Worm (Caenorhabditis elegans) whole organism, young adult: ENCODE results near the gene sru-7.
A peak's percentile ranks its signal among the peaks of the same experiment; 100 is the strongest.

Experiments used
- B0035.1 ChIP-seq: sonication (generic microtip); optimal IDR thresholded peaks from 2 replicates; lab custom pipeline; 2016; ENCODE audit warnings: missing genetic modification characterization, mild to moderate bottlenecking, missing compliant biosample characterization, missing genotype, missing genetic modification reagents
- B0336.3 ChIP-seq: fragments of 200-800 bp; sonication (Bioruptor generic); IDR thresholded peaks from 2 replicates; pipeline ENCODE4 v1.3.6; 2022; ENCODE audit warnings: missing genetic modification characterization, missing compliant biosample characterization
- F22D6.2 ChIP-seq: sonication (generic microtip); optimal IDR thresholded peaks from 2 replicates; lab custom pipeline; 2016; ENCODE audit warnings: mild to moderate bottlenecking, missing genetic modification characterization, missing compliant biosample characterization
- F37B4.10 ChIP-seq: fragments of 200-800 bp; sonication (Bioruptor generic); IDR thresholded peaks from 2 replicates; pipeline ENCODE4 v1.3.6; 2022; ENCODE audit warnings: missing genetic modification characterization, missing compliant biosample characterization
- K11D2.4 ChIP-seq: fragments of 200-800 bp; sonication (Bioruptor generic); IDR thresholded peaks from 2 replicates; pipeline ENCODE4 v1.3.6; 2022; ENCODE audit warnings: missing genetic modification reagents, missing genetic modification characterization, missing compliant biosample characterization
- K12H6.12 ChIP-seq: fragments of 200-800 bp; sonication (Bioruptor generic); optimal IDR thresholded peaks from 2 replicates; lab custom pipeline; 2018; ENCODE audit warnings: mild to moderate bottlenecking, missing genetic modification characterization, missing compliant biosample characterization
- Y53G8AR.9 ChIP-seq: fragments of 200-800 bp; sonication (Bioruptor generic); conservative IDR thresholded peaks from 2 replicates; pipeline ENCODE4 v1.3.6; 2022; ENCODE audit warnings: missing genetic modification reagents, missing genetic modification characterization, missing compliant biosample characterization
- Y79H2A.3 ChIP-seq: fragments of 200-800 bp; sonication (Bioruptor generic); conservative IDR thresholded peaks from 2 replicates; pipeline ENCODE4 v1.3.6; 2022; ENCODE audit warnings: missing genetic modification reagents, missing genetic modification characterization, missing compliant biosample characterization
- Y95B8A.8 ChIP-seq: fragments of 200-800 bp; sonication (Bioruptor generic); IDR thresholded peaks from 2 replicates; pipeline ENCODE4 v1.3.6; 2022; ENCODE audit warnings: missing genetic modification reagents, missing genetic modification characterization, missing compliant biosample characterization
- ZK185.1 ChIP-seq: sonication (generic microtip); optimal IDR thresholded peaks from 2 replicates; lab custom pipeline; 2016; ENCODE audit warnings: mild to moderate bottlenecking, missing genetic modification characterization, missing compliant biosample characterization; ENCODE audit not compliant: poor library complexity, severe bottlenecking
- attf-3 ChIP-seq: fragments of 200-800 bp; sonication (Bioruptor generic); conservative IDR thresholded peaks from 2 replicates; pipeline ENCODE4 v1.3.6; 2022; ENCODE audit warnings: missing genetic modification reagents, missing genetic modification characterization, missing compliant biosample characterization
- attf-5 ChIP-seq: fragments of 200-800 bp; sonication (Bioruptor generic); optimal IDR thresholded peaks from 2 replicates; lab custom pipeline; 2018; ENCODE audit warnings: mild to moderate bottlenecking, missing genetic modification characterization, missing compliant biosample characterization
- ceh-27 ChIP-seq: fragments of 200-800 bp; sonication (Bioruptor generic); optimal IDR thresholded peaks from 2 replicates; lab custom pipeline; 2018; ENCODE audit warnings: mild to moderate bottlenecking, missing genetic modification characterization, moderate library complexity, missing compliant biosample characterization
- ceh-79 ChIP-seq: sonication (generic microtip); optimal IDR thresholded peaks from 2 replicates; lab custom pipeline; 2017; ENCODE audit warnings: mild to moderate bottlenecking, missing genetic modification characterization, missing compliant biosample characterization
- chd-7 ChIP-seq: sonication (generic microtip); optimal IDR thresholded peaks from 2 replicates; lab custom pipeline; 2016; ENCODE audit warnings: mild to moderate bottlenecking, missing genetic modification characterization, moderate library complexity, missing compliant biosample characterization
- egl-44 ChIP-seq: fragments of 200-800 bp; sonication (Bioruptor generic); IDR thresholded peaks from 2 replicates; pipeline ENCODE4 v1.3.6; 2022; ENCODE audit warnings: missing genetic modification reagents, missing genetic modification characterization, missing compliant biosample characterization
- ets-4 ChIP-seq: fragments of 200-800 bp; sonication (Bioruptor generic); optimal IDR thresholded peaks from 2 replicates; lab custom pipeline; 2018; ENCODE audit warnings: mild to moderate bottlenecking, missing genetic modification characterization, missing compliant biosample characterization
- gei-17 ChIP-seq: fragments of 200-800 bp; sonication (Bioruptor generic); optimal IDR thresholded peaks from 2 replicates; lab custom pipeline; 2018; ENCODE audit warnings: mild to moderate bottlenecking, missing genetic modification characterization, missing compliant biosample characterization
- hlh-12 ChIP-seq: sonication (generic microtip); optimal IDR thresholded peaks from 2 replicates; lab custom pipeline; 2016; ENCODE audit warnings: missing genetic modification characterization, missing compliant biosample characterization
- hmg-1.2 ChIP-seq: fragments of 200-800 bp; sonication (Bioruptor generic); IDR thresholded peaks from 2 replicates; pipeline ENCODE4 v1.3.6; 2022; ENCODE audit warnings: missing genetic modification reagents, missing genetic modification characterization, missing compliant biosample characterization
- let-526 ChIP-seq: fragments of 200-800 bp; sonication (Bioruptor generic); IDR thresholded peaks from 2 replicates; pipeline ENCODE4 v1.3.6; 2022; ENCODE audit warnings: missing genetic modification reagents, missing genetic modification characterization, missing compliant biosample characterization
- lin-26 ChIP-seq: fragments of 200-800 bp; sonication (Bioruptor generic); IDR thresholded peaks from 2 replicates; pipeline ENCODE4 v1.3.6; 2022; ENCODE audit warnings: missing genetic modification reagents, missing genetic modification characterization, missing compliant biosample characterization
- lin-35 ChIP-seq, 3 experiments: fragments of 150-350 bp in 2 of 3; sonication (generic microtip) in 1 of 3; optimal IDR thresholded peaks; 2 replicates each; lab custom pipeline; 2014 to 2018; ENCODE audit warnings: missing biosample characterization in 3 of 3, missing genetic modification characterization in 3 of 3, missing genetic modification reagents in 3 of 3
- lin-40 ChIP-seq: sonication (generic microtip); optimal IDR thresholded peaks from 2 replicates; lab custom pipeline; 2016; ENCODE audit warnings: missing genetic modification characterization, mild to moderate bottlenecking, missing compliant biosample characterization, missing genotype, missing genetic modification reagents
- lin-54 ChIP-seq: fragments of 200-800 bp; sonication (Bioruptor generic); optimal IDR thresholded peaks from 2 replicates; lab custom pipeline; 2018; ENCODE audit warnings: mild to moderate bottlenecking, missing genetic modification characterization, missing compliant biosample characterization
- lir-1 ChIP-seq: fragments of 200-800 bp; sonication (Bioruptor generic); conservative IDR thresholded peaks from 2 replicates; pipeline ENCODE4 v1.3.6; 2022; ENCODE audit warnings: missing genetic modification reagents, missing genetic modification characterization, missing compliant biosample characterization
- madf-8 ChIP-seq: fragments of 200-800 bp; sonication (Bioruptor generic); conservative IDR thresholded peaks from 2 replicates; pipeline ENCODE4 v1.3.6; 2022; ENCODE audit warnings: missing genetic modification reagents, missing genetic modification characterization, missing compliant biosample characterization
- mcd-1 ChIP-seq: fragments of 200-800 bp; sonication (Bioruptor generic); IDR thresholded peaks from 2 replicates; pipeline ENCODE4 v1.3.6; 2022; ENCODE audit warnings: missing genetic modification reagents, missing genetic modification characterization, missing compliant biosample characterization
- nhr-90 ChIP-seq: sonication (generic microtip); optimal IDR thresholded peaks from 2 replicates; lab custom pipeline; 2016; ENCODE audit warnings: missing genotype, mild to moderate bottlenecking, missing genetic modification characterization, missing compliant biosample characterization
- pha-4 ChIP-seq: fragments of 150-350 bp; sonication (generic microtip); optimal IDR thresholded peaks from 2 replicates; lab custom pipeline; 2014; ENCODE audit warnings: missing biosample characterization, missing genetic modification reagents, missing genetic modification characterization
- rcor-1 ChIP-seq: fragments of 200-800 bp; sonication (Bioruptor generic); IDR thresholded peaks from 2 replicates; pipeline ENCODE4 v1.3.6; 2022; ENCODE audit warnings: missing genetic modification reagents, missing genetic modification characterization, missing compliant biosample characterization
- repo-1 ChIP-seq: sonication (generic microtip); optimal IDR thresholded peaks from 2 replicates; lab custom pipeline; 2017; ENCODE audit warnings: mild to moderate bottlenecking, missing genetic modification characterization, missing compliant biosample characterization
- sea-2 ChIP-seq: fragments of 200-800 bp; sonication (Bioruptor generic); IDR thresholded peaks from 2 replicates; pipeline ENCODE4 v1.3.6; 2022; ENCODE audit warnings: missing genetic modification characterization, missing compliant biosample characterization
- snpc-4 ChIP-seq, 5 experiments: fragments of 150-350 bp in 1 of 5; sonication (generic microtip) in 4 of 5; optimal IDR thresholded peaks; 2 replicates each; lab custom pipeline; 2014 to 2018; ENCODE audit warnings: missing genetic modification characterization in 5 of 5, missing biosample characterization in 3 of 5, antibody characterized with exemption in 2 of 5, mild to moderate bottlenecking in 2 of 5, missing compliant biosample characterization in 2 of 5, missing genotype in 2 of 5, moderate library complexity in 2 of 5, missing genetic modification reagents in 1 of 5
- somi-1 ChIP-seq: fragments of 200-800 bp; sonication (Bioruptor generic); optimal IDR thresholded peaks from 2 replicates; lab custom pipeline; 2018; ENCODE audit warnings: mild to moderate bottlenecking, missing genetic modification characterization, missing compliant biosample characterization
- sptf-2 ChIP-seq: fragments of 200-800 bp; sonication (Bioruptor generic); optimal IDR thresholded peaks from 2 replicates; lab custom pipeline; 2018; ENCODE audit warnings: mild to moderate bottlenecking, missing genetic modification characterization, missing compliant biosample characterization
- tlf-1 ChIP-seq: fragments of 200-800 bp; sonication (Bioruptor generic); optimal IDR thresholded peaks from 2 replicates; lab custom pipeline; 2018; ENCODE audit warnings: mild to moderate bottlenecking, missing genetic modification characterization, missing compliant biosample characterization
- unc-62 ChIP-seq: fragments of 150-350 bp; optimal IDR thresholded peaks from 2 replicates; lab custom pipeline; 2014; ENCODE audit warnings: missing biosample characterization, missing genetic modification reagents, missing genetic modification characterization
- zfh-2 ChIP-seq: fragments of 200-800 bp; sonication (Bioruptor generic); conservative IDR thresholded peaks from 2 replicates; pipeline ENCODE4 v1.3.6; 2022; ENCODE audit warnings: missing genetic modification reagents, missing genetic modification characterization, missing compliant biosample characterization
- ztf-18 ChIP-seq: sonication (generic microtip); optimal IDR thresholded peaks from 2 replicates; lab custom pipeline; 2016; ENCODE audit warnings: missing genotype, mild to moderate bottlenecking, missing genetic modification characterization, missing compliant biosample characterization
- ztf-22 ChIP-seq: fragments of 200-800 bp; sonication (Bioruptor generic); optimal IDR thresholded peaks from 2 replicates; lab custom pipeline; 2018; ENCODE audit warnings: mild to moderate bottlenecking, missing genetic modification characterization, moderate library complexity, missing compliant biosample characterization
- ztf-6 ChIP-seq: fragments of 200-800 bp; sonication (Bioruptor generic); IDR thresholded peaks from 2 replicates; pipeline ENCODE4 v1.3.6; 2022; ENCODE audit warnings: missing genetic modification reagents, missing genetic modification characterization, missing compliant biosample characterization

Gene sru-7

DNA sequence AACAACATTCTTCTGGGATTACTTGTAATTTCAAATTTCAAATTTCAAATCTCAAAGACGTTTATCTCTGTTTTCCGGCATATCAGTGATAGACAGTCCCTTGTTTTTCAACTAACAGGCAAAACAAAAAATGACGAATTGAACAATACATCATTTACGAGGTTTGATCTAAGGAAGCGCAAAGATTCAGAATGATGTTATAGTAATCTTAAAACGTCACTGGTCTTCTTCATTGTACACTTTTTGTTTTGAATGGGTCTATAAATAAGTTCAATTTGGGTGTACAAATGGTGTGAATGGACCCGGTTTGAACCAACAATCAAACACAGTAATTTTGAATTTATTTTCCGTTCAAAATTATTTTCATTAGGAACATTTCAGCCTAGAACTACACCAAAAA, 31.6 kb downstream of the sru-7 start:
- no peak for TF ChIP-seq K12H6.12 (tag; lab: Kevin White, UChicago)
- no peak for TF ChIP-seq ceh-27 (GFP tag; lab: Kevin White, UChicago)
- TF ChIP-seq Y79H2A.3 (GFP tag; lab: Robert Waterston, UW), result no peak
- TF ChIP-seq ztf-6 (GFP tag; lab: Robert Waterston, UW), result no peak
- no peak for TF ChIP-seq mcd-1 (GFP tag; lab: Robert Waterston, UW)
- TF ChIP-seq sea-2 (GFP tag; lab: Robert Waterston, UW), result no peak
- no peak for TF ChIP-seq madf-8 (GFP tag; lab: Robert Waterston, UW)
- TF ChIP-seq, all 124 proteins: peak for 0

ce11 chrIV:8526050-8526449, 33.7 kb downstream of the sru-7 start:
- no peak for TF ChIP-seq ztf-18
- 0 out of 2 replicates have a peak, but pooled peaks have one; percentile 40 for TF ChIP-seq lin-26
- peak; percentile 21 for TF ChIP-seq lin-40
- TF ChIP-seq K12H6.12 (tag; lab: Kevin White, UChicago), result peak; percentile 16
- peak; percentile 67 for TF ChIP-seq somi-1 (GFP tag; lab: Kevin White, UChicago)
- TF ChIP-seq, all 124 proteins: peak for 4

- TF ChIP-seq zfh-2 (GFP tag; lab: Robert Waterston, UW), result no peak
- no peak for TF ChIP-seq ceh-79
Measured at ce11 chrIV:8526579-8526978, 34.2 kb downstream of the sru-7 start.

- 0 out of 2 replicates have a peak, but pooled peaks have one; percentile 16 for TF ChIP-seq Y95B8A.8 (GFP tag; lab: Robert Waterston, UW)
- peak; percentile 36; the same call in 1 of the 2 replicates for TF ChIP-seq mcd-1 (GFP tag; lab: Robert Waterston, UW)
- TF ChIP-seq ZK185.1 (tag; lab: Kevin White, UChicago), result peak; percentile 34
- peak; percentile 85; the same call in 1 of the 2 replicates for TF ChIP-seq egl-44
- peak; percentile 67 for TF ChIP-seq K12H6.12 (tag; lab: Kevin White, UChicago)
- TF ChIP-seq attf-5 (GFP tag; lab: Kevin White, UChicago), result peak; percentile 60
- no peak for TF ChIP-seq sea-2 (GFP tag; lab: Robert Waterston, UW)
- TF ChIP-seq let-526, result 0 out of 2 replicates have a peak, but pooled peaks have one; percentile 58
- peak; percentile 22 for TF ChIP-seq sptf-2
- TF ChIP-seq B0336.3 (GFP tag; lab: Robert Waterston, UW), result peak; percentile 81
- peak; percentile 62; the same call in 1 of the 2 replicates for TF ChIP-seq K11D2.4 (GFP tag; lab: Robert Waterston, UW)
- TF ChIP-seq hmg-1.2 (GFP tag; lab: Robert Waterston, UW), result peak; percentile 75
- peak; percentile 96 for TF ChIP-seq somi-1 (GFP tag; lab: Kevin White, UChicago)
- 0 out of 2 replicates have a peak, but pooled peaks have one; percentile 66 for TF ChIP-seq F37B4.10 (GFP tag; lab: Robert Waterston, UW)
- TF ChIP-seq lin-35 (GFP tag; optimal IDR thresholded peaks at IDR 0.05; lab: Kevin White, UChicago), result peak in 1 of 3 experiments; percentile 14
- no peak for TF ChIP-seq hlh-12 (tag; lab: Kevin White, UChicago)
- TF ChIP-seq Y53G8AR.9, result peak; percentile 74; the same call in 1 of the 2 replicates
- TF ChIP-seq F22D6.2 (tag; lab: Kevin White, UChicago), result peak; percentile 93
- TF ChIP-seq snpc-4 (GFP tag; optimal IDR thresholded peaks at IDR 0.05; lab: Kevin White, UChicago), result no peak
- TF ChIP-seq snpc-4 (tag; optimal IDR thresholded peaks at IDR 0.05; lab: Kevin White, UChicago), result peak in 3 of 4 experiments; percentile 13 to 68 (median 59)
- peak; percentile 64 for TF ChIP-seq lir-1 (GFP tag; lab: Robert Waterston, UW)
- TF ChIP-seq gei-17 (GFP tag; lab: Kevin White, UChicago), result peak; percentile 70
- TF ChIP-seq pha-4 (tag; lab: Kevin White, UChicago), result peak; percentile 78
- peak; percentile 16 for TF ChIP-seq lin-54 (GFP tag; lab: Kevin White, UChicago)
- peak; percentile 97 for TF ChIP-seq ets-4 (GFP tag; lab: Kevin White, UChicago)
- peak; percentile 96 for TF ChIP-seq chd-7 (tag; lab: Kevin White, UChicago)
- no peak for TF ChIP-seq rcor-1 (GFP tag; lab: Robert Waterston, UW)
- TF ChIP-seq tlf-1 (GFP tag; lab: Kevin White, UChicago), result peak; percentile 87
- peak; percentile 43 for TF ChIP-seq repo-1
- TF ChIP-seq ztf-22 (GFP tag; lab: Kevin White, UChicago), result peak; percentile 99
- TF ChIP-seq nhr-90 (tag; lab: Kevin White, UChicago), result peak; percentile 88
- TF ChIP-seq unc-62, result peak; percentile 57
- TF ChIP-seq B0035.1 (tag; lab: Kevin White, UChicago), result peak; percentile 68
- no peak for TF ChIP-seq attf-3 (GFP tag; lab: Robert Waterston, UW)
Measured at ce11 chrIV:8527598-8528012, 35.3 kb downstream of the sru-7 start.
